Worm (Caenorhabditis elegans): ENCODE results near the gene gpa-6.
A peak's percentile ranks its signal among the peaks of the same experiment; 100 is the strongest.

- TF ChIP-seq dpl-1 (GFP tag; optimal IDR thresholded peaks at IDR 0.05): no peak
- TF ChIP-seq snpc-4 (GFP tag; optimal IDR thresholded peaks at IDR 0.05): no peak
- no peak for TF ChIP-seq snpc-4 (tag; optimal IDR thresholded peaks at IDR 0.05)
- no peak for TF ChIP-seq B0019.2 (GFP tag; conservative IDR thresholded peaks at IDR 0.05)
- no peak for TF ChIP-seq nhr-90 (tag; optimal IDR thresholded peaks at IDR 0.05)
- no peak for TF ChIP-seq ama-1 (optimal IDR thresholded peaks at IDR 0.05)
- no peak for TF ChIP-seq ama-1 (GFP tag; optimal IDR thresholded peaks at IDR 0.05)
- no peak for TF ChIP-seq F33H1.4 (GFP tag; IDR thresholded peaks at IDR 0.05)
- TF ChIP-seq ztf-22 (GFP tag; optimal IDR thresholded peaks at IDR 0.05): no peak
- TF ChIP-seq K12H6.12 (tag; optimal IDR thresholded peaks at IDR 0.05): peak; percentile 13
- no peak for TF ChIP-seq atf-7 (tag; optimal IDR thresholded peaks at IDR 0.05)
- TF ChIP-seq xnd-1 (tag; optimal IDR thresholded peaks at IDR 0.05): no peak
Observed at ce11 chrX:13171206-13171605, 19.8 kb upstream of the gpa-6 start.
